Fruit fly (Drosophila melanogaster) whole organism, pupa: ENCODE measurements around the gene CG14452.
A peak's percentile ranks its signal among the peaks of the same experiment; 100 is the strongest.
"Not testable (repeated sequence)": the region's sequence is repeated elsewhere in the genome, so short reads cannot be mapped to it uniquely, and the experiment has no call there.

Experiments used
- CG10348 ChIP-seq: fragments of 200-800 bp; sonication (Bioruptor generic); IDR thresholded peaks from 2 replicates; pipeline ENCODE4 v1.3.6; 2022; ENCODE audit warnings: missing biosample characterization, missing genetic modification characterization
- CG12605 ChIP-seq: fragments of 200-800 bp; sonication (Bioruptor generic); IDR thresholded peaks from 2 replicates; pipeline ENCODE4 v1.3.6; 2022; ENCODE audit warnings: missing biosample characterization, missing genetic modification characterization
- CG13204 ChIP-seq: fragments of 200-800 bp; sonication (Bioruptor generic); optimal IDR thresholded peaks from 2 replicates; lab custom pipeline; 2018; ENCODE audit warnings: missing biosample characterization, mild to moderate bottlenecking, missing genetic modification characterization, moderate library complexity
- CG14655 ChIP-seq: fragments of 200-800 bp; sonication (Bioruptor generic); optimal IDR thresholded peaks from 3 replicates; lab custom pipeline; 2017; ENCODE audit warnings: mild to moderate bottlenecking, missing biosample characterization, missing genetic modification reagents, missing genetic modification characterization
- CG15710 ChIP-seq: fragments of 200-800 bp; sonication (Bioruptor generic); optimal IDR thresholded peaks from 2 replicates; lab custom pipeline; 2018; ENCODE audit warnings: missing biosample characterization, mild to moderate bottlenecking, missing genetic modification characterization, moderate library complexity
- CG17806 ChIP-seq: fragments of 200-800 bp; sonication (Bioruptor generic); optimal IDR thresholded peaks from 2 replicates; lab custom pipeline; 2018; ENCODE audit warnings: missing biosample characterization, mild to moderate bottlenecking, missing genetic modification characterization, moderate library complexity
- CG32121 ChIP-seq: fragments of 200-800 bp; sonication (Bioruptor generic); IDR thresholded peaks from 2 replicates; pipeline ENCODE4 v1.3.6; 2022; ENCODE audit warnings: missing biosample characterization, missing genetic modification characterization
- CG34367 ChIP-seq: fragments of 200-800 bp; sonication (Bioruptor generic); optimal IDR thresholded peaks from 2 replicates; lab custom pipeline; 2018; ENCODE audit warnings: missing biosample characterization, mild to moderate bottlenecking, missing genetic modification characterization
- CG4496 ChIP-seq: fragments of 200-800 bp; sonication (Bioruptor generic); IDR thresholded peaks from 3 replicates; pipeline ENCODE4 v1.3.6; 2022; ENCODE audit warnings: missing biosample characterization, missing genetic modification characterization
- CG8159 ChIP-seq: fragments of 200-800 bp; sonication (Bioruptor generic); optimal IDR thresholded peaks from 3 replicates; lab custom pipeline; 2018; ENCODE audit warnings: missing biosample characterization, mild to moderate bottlenecking, missing genetic modification characterization, moderate library complexity
- CG8301 ChIP-seq: fragments of 200-800 bp; sonication (Bioruptor generic); optimal IDR thresholded peaks from 2 replicates; lab custom pipeline; 2018; ENCODE audit warnings: missing biosample characterization, mild to moderate bottlenecking, missing genetic modification characterization
- CG9948 ChIP-seq: fragments of 200-800 bp; sonication (Bioruptor generic); optimal IDR thresholded peaks from 2 replicates; lab custom pipeline; 2018; ENCODE audit warnings: missing biosample characterization, mild to moderate bottlenecking, missing genetic modification characterization, moderate library complexity
- D1 ChIP-seq: fragments of 200-800 bp; sonication (Bioruptor generic); optimal IDR thresholded peaks from 2 replicates; lab custom pipeline; 2018; ENCODE audit warnings: missing biosample characterization, mild to moderate bottlenecking, missing genetic modification characterization, moderate library complexity
- EcR ChIP-seq: fragments of 200-800 bp; sonication (Bioruptor generic); optimal IDR thresholded peaks from 3 replicates; lab custom pipeline; 2019; ENCODE audit warnings: missing biosample characterization, missing genetic modification characterization, mild to moderate bottlenecking, moderate library complexity, missing genetic modification reagents
- Ets98B ChIP-seq: fragments of 200-800 bp; sonication (Bioruptor generic); IDR thresholded peaks from 2 replicates; pipeline ENCODE4 v1.3.6; 2022; ENCODE audit warnings: missing biosample characterization, missing genetic modification characterization
- Pif1A ChIP-seq: fragments of 200-800 bp; sonication (Bioruptor generic); optimal IDR thresholded peaks from 3 replicates; lab custom pipeline; 2016; ENCODE audit warnings: missing biosample characterization, missing genetic modification characterization
- Pif1B ChIP-seq: fragments of 200-800 bp; sonication (Bioruptor generic); optimal IDR thresholded peaks from 3 replicates; lab custom pipeline; 2016; ENCODE audit warnings: missing biosample characterization, missing genetic modification characterization
- Snoo ChIP-seq: fragments of 200-800 bp; sonication (Bioruptor generic); optimal IDR thresholded peaks from 3 replicates; lab custom pipeline; 2017; ENCODE audit warnings: missing biosample characterization, mild to moderate bottlenecking, missing genetic modification characterization, inconsistent platforms
- fd96Ca ChIP-seq: fragments of 200-800 bp; sonication (Bioruptor generic); IDR thresholded peaks from 3 replicates; pipeline ENCODE4 v1.3.6; 2022; ENCODE audit warnings: missing biosample characterization, missing genetic modification characterization
- gl ChIP-seq: fragments of 200-800 bp; sonication (Bioruptor generic); optimal IDR thresholded peaks from 2 replicates; lab custom pipeline; 2018; ENCODE audit warnings: missing biosample characterization, mild to moderate bottlenecking, missing genetic modification characterization
- rn ChIP-seq: fragments of 200-800 bp; sonication (Bioruptor generic); IDR thresholded peaks from 2 replicates; pipeline ENCODE4 v1.3.6; 2022; ENCODE audit warnings: missing biosample characterization, missing genetic modification characterization

The CG14452 gene

DNA sequence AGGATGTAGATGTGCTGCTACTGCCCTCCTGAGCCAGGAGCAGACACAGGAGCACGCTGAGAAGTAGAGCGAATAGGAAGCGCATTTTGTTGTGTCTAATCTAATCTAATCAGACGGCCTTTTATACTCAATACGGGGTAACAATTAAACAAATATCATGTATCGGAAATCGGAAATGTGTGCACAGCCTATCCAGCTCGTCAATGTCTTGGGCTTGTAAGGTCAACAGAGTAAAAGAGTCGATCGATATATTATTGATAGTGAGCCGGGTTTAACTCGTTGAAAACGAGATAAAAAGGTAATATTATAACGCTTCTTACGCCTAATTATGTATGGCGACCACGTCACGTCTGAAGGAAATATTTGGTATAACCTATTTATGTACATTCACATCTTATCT, 3.3 kb upstream of the CG14452 start, which contains the start of gene CG14454:
Gene CG14454 (minus strand): TSS at position 101 of the 400 bp plus-strand sequence.
- not testable (repeated sequence) for TF ChIP-seq CG8159, CG8301, CG15710 (tag; lab: Kevin White, UChicago)

DNA sequence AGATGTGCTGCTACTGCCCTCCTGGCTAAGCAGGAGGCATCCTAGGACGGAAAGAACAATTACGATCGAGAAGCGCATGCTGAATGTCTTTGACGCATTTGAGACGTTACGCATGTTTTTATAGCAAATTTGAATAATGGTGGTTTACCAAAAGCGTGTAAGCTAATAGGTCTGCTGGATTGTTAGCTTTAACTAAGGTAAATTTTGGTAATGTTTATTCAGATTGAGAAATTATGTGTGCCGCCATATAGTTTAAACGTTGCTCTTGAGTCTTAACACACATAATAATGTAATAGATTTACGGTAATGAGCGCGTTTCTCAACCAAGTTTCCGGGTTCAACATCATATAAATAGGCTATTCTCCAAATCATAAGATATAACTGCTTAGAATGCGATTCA, 2.0 kb upstream of the CG14452 start, which contains the start of the genes CG12546 and CG14453:
Gene CG12546 (minus strand): TSS at position 101 of the 400 bp plus-strand sequence.
Gene CG14453 (plus strand): TSS at position 372 of the 400 bp plus-strand sequence.
- TF ChIP-seq Snoo, result no peak
- TF ChIP-seq CG32121 (GFP tag; lab: Robert Waterston, UW), result no peak
- no peak for TF ChIP-seq gl (tag; lab: Kevin White, UChicago)
- TF ChIP-seq CG14655 (GFP tag; lab: Kevin White, UChicago), result no peak
- TF ChIP-seq EcR (GFP tag; lab: Kevin White, UChicago), result no peak
- TF ChIP-seq rn (GFP tag; lab: Robert Waterston, UW), result no peak
- TF ChIP-seq CG4496 (GFP tag; lab: Robert Waterston, UW), result no peak
- TF ChIP-seq CG34367, result no peak
- no peak for TF ChIP-seq Pif1A (GFP tag; lab: Kevin White, UChicago)
- no peak for TF ChIP-seq D1 (tag; lab: Kevin White, UChicago)
- TF ChIP-seq CG17806, result no peak
- no peak for TF ChIP-seq CG9948
- TF ChIP-seq Pif1B (GFP tag; lab: Kevin White, UChicago), result no peak

DNA sequence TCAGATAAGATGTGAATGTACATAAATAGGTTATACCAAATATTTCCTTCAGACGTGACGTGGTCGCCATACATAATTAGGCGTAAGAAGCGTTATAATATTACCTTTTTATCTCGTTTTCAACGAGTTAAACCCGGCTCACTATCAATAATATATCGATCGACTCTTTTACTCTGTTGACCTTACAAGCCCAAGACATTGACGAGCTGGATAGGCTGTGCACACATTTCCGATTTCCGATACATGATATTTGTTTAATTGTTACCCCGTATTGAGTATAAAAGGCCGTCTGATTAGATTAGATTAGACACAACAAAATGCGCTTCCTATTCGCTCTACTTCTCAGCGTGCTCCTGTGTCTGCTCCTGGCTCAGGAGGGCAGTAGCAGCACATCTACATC, 1.2 kb downstream of the CG14452 start, which contains the start of gene CG32453:
Gene CG32453 (plus strand): TSS at position 301 of the 400 bp plus-strand sequence.
- TF ChIP-seq CG15710 (tag; lab: Kevin White, UChicago); CG8301 (tag; lab: Kevin White, UChicago); CG14655 (GFP tag; lab: Kevin White, UChicago): not testable (repeated sequence)
- TF ChIP-seq, all 21 proteins: peak for 0; not testable (repeated sequence) for 21

DNA sequence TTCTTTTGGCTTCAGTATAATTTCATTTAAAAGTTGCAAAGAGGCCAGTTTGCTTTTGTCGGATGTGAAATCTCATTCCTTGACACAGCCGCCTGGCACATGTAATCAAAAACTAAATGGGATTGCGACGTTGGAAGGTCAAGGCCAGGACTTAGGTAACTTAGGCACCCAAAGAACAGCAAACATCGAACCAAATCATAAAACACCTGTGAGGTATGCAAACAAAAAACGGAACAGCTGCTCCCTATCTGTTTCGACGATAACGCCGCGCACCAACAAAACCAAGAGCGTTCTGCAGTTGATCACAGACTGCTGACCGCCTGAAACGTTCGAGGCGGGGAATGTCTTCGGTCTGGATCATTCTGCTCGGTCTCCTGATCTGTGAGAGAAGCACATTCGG, 3.4 kb downstream of the CG14452 start, which contains the start of gene CG45116:
Gene CG45116 (plus strand): TSS at position 301 of the 400 bp plus-strand sequence.
- no peak for TF ChIP-seq CG14655 (GFP tag; lab: Kevin White, UChicago)
- TF ChIP-seq CG15710 (tag; lab: Kevin White, UChicago), result no peak
- no peak for TF ChIP-seq gl (tag; lab: Kevin White, UChicago)
- no peak for TF ChIP-seq fd96Ca (GFP tag; lab: Robert Waterston, UW)
- TF ChIP-seq EcR (GFP tag; lab: Kevin White, UChicago), result no peak
- TF ChIP-seq, all 21 proteins: peak for 0

DNA sequence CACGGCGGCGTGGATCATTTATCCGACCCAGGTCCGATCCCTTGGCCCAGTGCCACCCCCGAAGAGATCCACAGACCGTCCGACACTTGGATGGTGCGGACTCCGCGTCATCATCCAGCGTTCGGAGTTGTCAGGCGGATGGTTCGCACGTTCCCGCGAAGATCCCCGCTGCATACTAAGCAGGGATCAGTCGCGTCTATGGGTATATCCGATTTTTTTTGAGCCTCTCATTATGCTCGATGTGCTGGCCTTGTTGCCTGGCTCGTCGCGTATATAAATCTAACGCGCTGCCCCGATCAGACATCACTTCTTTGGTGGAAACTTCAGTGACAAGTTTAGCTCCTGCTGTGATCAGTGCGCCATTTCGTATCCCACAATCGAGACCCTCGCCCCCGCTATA, 16.1 kb downstream of the CG14452 start, which contains the start of gene CG11370:
Gene CG11370 (plus strand): TSS at position 301 of the 400 bp plus-strand sequence.
- no peak for TF ChIP-seq CG32121 (GFP tag; lab: Robert Waterston, UW)
- no peak for TF ChIP-seq CG13204 (GFP tag; lab: Kevin White, UChicago)
- TF ChIP-seq D1 (tag; lab: Kevin White, UChicago), result no peak
- no peak for TF ChIP-seq Ets98B (GFP tag; lab: Robert Waterston, UW)
- TF ChIP-seq rn (GFP tag; lab: Robert Waterston, UW), result no peak
- no peak for TF ChIP-seq fd96Ca (GFP tag; lab: Robert Waterston, UW)
- no peak for TF ChIP-seq Pif1B (GFP tag; lab: Kevin White, UChicago)
- no peak for TF ChIP-seq CG4496 (GFP tag; lab: Robert Waterston, UW)

- TF ChIP-seq Ets98B (GFP tag; lab: Robert Waterston, UW) (no peak), Snoo (no peak), CG13204 (GFP tag; lab: Kevin White, UChicago) (no peak), CG9948 (no peak), CG12605 (GFP tag; lab: Robert Waterston, UW) (no peak), CG14655 (GFP tag; lab: Kevin White, UChicago) (no peak), CG34367 (no peak), CG8159 (tag; lab: Kevin White, UChicago) (no peak), gl (tag; lab: Kevin White, UChicago) (no peak), CG4496 (GFP tag; lab: Robert Waterston, UW) (no peak), fd96Ca (GFP tag; lab: Robert Waterston, UW) (no peak), D1 (tag; lab: Kevin White, UChicago) (no peak), CG32121 (GFP tag; lab: Robert Waterston, UW) (no peak), CG17806 (no peak), Pif1A (GFP tag; lab: Kevin White, UChicago) (no peak)
- TF ChIP-seq, all 21 proteins: peak for 0
Observed at dm6 chr3L:22713605-22714004, 17.9 kb downstream of the CG14452 start.

DNA sequence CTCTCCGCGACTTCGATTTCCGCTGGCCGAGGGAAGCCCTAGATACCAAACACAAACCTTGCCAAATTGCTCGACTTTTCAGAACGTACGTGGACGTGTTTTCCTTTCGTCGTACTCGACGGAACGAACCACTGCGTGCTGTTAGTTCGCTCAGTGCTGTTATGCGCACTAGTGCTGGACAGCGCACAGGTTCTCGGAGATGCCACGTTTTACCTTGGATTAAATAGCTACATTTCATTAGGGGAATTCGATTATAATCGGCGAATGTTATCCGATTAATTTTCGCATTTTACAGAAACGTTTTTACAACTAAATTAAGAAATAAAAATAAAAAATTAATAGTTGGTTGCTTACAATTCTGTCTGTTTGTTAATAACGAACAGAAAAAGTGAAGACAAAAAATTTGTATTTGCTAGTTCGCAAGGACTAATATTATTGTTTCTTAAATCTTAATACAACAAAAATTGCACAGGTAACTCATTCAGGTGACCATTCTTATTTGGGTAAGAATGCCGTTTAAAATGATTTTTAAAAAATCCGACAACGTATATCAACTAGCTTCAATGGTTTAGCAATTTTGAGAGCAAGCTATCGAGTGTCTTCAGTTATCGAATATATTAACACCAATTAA, 21.5 kb downstream of the CG14452 start, which contains the start of the genes ArfGAP3 and CG32452:
Gene ArfGAP3 (minus strand): TSS at position 441 of the 631 bp plus-strand sequence.
Gene CG32452 (plus strand): TSS at position 592 of the 631 bp plus-strand sequence.
- peak; percentile 37 for TF ChIP-seq CG34367
- peak; percentile 77 for TF ChIP-seq Ets98B (GFP tag; lab: Robert Waterston, UW)
- TF ChIP-seq CG10348 (GFP tag; lab: Robert Waterston, UW), result no peak
- peak; percentile 56 for TF ChIP-seq CG9948
- peak; percentile 74 for TF ChIP-seq CG4496 (GFP tag; lab: Robert Waterston, UW)
- TF ChIP-seq fd96Ca (GFP tag; lab: Robert Waterston, UW), result no peak
- TF ChIP-seq CG17806, result peak; percentile 61
- no peak for TF ChIP-seq gl (tag; lab: Kevin White, UChicago)
- TF ChIP-seq Pif1B (GFP tag; lab: Kevin White, UChicago), result peak; percentile 33
- TF ChIP-seq CG32121 (GFP tag; lab: Robert Waterston, UW), result peak; percentile 78
- TF ChIP-seq CG15710 (tag; lab: Kevin White, UChicago), result peak; percentile 63
- TF ChIP-seq CG8159 (tag; lab: Kevin White, UChicago), result peak; percentile 62
- peak; percentile 50; the same call in 1 of the 2 replicates for TF ChIP-seq rn (GFP tag; lab: Robert Waterston, UW)
- TF ChIP-seq CG14655 (GFP tag; lab: Kevin White, UChicago), result no peak
- TF ChIP-seq CG8301 (tag; lab: Kevin White, UChicago), result no peak
